Fruit fly (Drosophila melanogaster) whole organism, embryonic: ENCODE results near the gene Argk1.

Source experiments
- CG10565 ChIP-seq: fragments of 200-800 bp; sonication (Bioruptor generic); optimal IDR thresholded peaks from 3 replicates; lab custom pipeline; 2016; ENCODE audit warnings: missing biosample characterization, mild to moderate bottlenecking, missing genetic modification characterization
- CG12071 ChIP-seq: fragments of 200-800 bp; sonication (Bioruptor generic); optimal IDR thresholded peaks from 3 replicates; lab custom pipeline; 2018; ENCODE audit warnings: missing biosample characterization, mild to moderate bottlenecking, missing genetic modification characterization
- CG12155 ChIP-seq: fragments of 200-800 bp; sonication (Bioruptor generic); optimal IDR thresholded peaks from 3 replicates; lab custom pipeline; 2016; ENCODE audit warnings: missing biosample characterization, missing genetic modification characterization
- CG15073 ChIP-seq: fragments of 200-800 bp; sonication (Bioruptor generic); optimal IDR thresholded peaks from 2 replicates; lab custom pipeline; 2016; ENCODE audit warnings: missing biosample characterization, missing genetic modification characterization
- CG15479 ChIP-seq: fragments of 200-800 bp; sonication (Bioruptor generic); optimal IDR thresholded peaks from 3 replicates; lab custom pipeline; 2019; ENCODE audit warnings: missing biosample characterization, mild to moderate bottlenecking, missing genetic modification characterization, moderate library complexity
- CG16779 ChIP-seq: fragments of 200-800 bp; sonication (Bioruptor generic); IDR thresholded peaks from 2 replicates; pipeline ENCODE4 v1.3.6; 2022; ENCODE audit warnings: missing biosample characterization, missing genetic modification characterization
- CG2116 ChIP-seq: fragments of 200-800 bp; sonication (Bioruptor generic); optimal IDR thresholded peaks from 3 replicates; lab custom pipeline; 2018; ENCODE audit warnings: missing biosample characterization, mild to moderate bottlenecking, missing genetic modification characterization
- CG30020 ChIP-seq: fragments of 200-800 bp; optimal IDR thresholded peaks from 2 replicates; lab custom pipeline; 2019; ENCODE audit warnings: missing biosample characterization, mild to moderate bottlenecking, missing genetic modification characterization, moderate library complexity
- CG4730 ChIP-seq: fragments of 200-800 bp; sonication (Bioruptor generic); IDR thresholded peaks from 2 replicates; pipeline ENCODE4 v1.3.6; 2022; ENCODE audit warnings: missing biosample characterization, missing genetic modification characterization
- CG6272 ChIP-seq: fragments of 200-800 bp; sonication (Bioruptor generic); IDR thresholded peaks from 2 replicates; pipeline ENCODE4 v1.3.6; 2022; ENCODE audit warnings: missing biosample characterization, missing genetic modification characterization
- CG8281 ChIP-seq: fragments of 200-800 bp; sonication (Bioruptor generic); optimal IDR thresholded peaks from 2 replicates; lab custom pipeline; 2018; ENCODE audit warnings: missing biosample characterization, mild to moderate bottlenecking, missing genetic modification characterization, moderate library complexity
- CG9932 ChIP-seq: fragments of 200-800 bp; sonication (Bioruptor generic); IDR thresholded peaks from 2 replicates; pipeline ENCODE4 v1.3.6; 2022; ENCODE audit warnings: missing biosample characterization, missing genetic modification characterization
- CTCF ChIP-seq: fragments of 200-800 bp; sonication (Bioruptor generic); optimal IDR thresholded peaks from 2 replicates; lab custom pipeline; 2017; ENCODE audit warnings: missing biosample characterization, mild to moderate bottlenecking, missing genetic modification characterization, moderate library complexity
- D ChIP-seq, 2 experiments: fragments of 200-800 bp in 1 of 2; fragments of >200 bp in 1 of 2; sonication (Bioruptor generic) in 1 of 2; optimal IDR thresholded peaks; 2 replicates in 1 of 2; 3 replicates in 1 of 2; lab custom pipeline; 2017; ENCODE audit warnings: mild to moderate bottlenecking in 1 of 2, missing biosample characterization in 1 of 2, missing genetic modification characterization in 1 of 2, missing genetic modification reagents in 1 of 2
- Ets65A ChIP-seq: fragments of 200-800 bp; sonication (Bioruptor generic); peaks from one replicate; lab custom pipeline; 2016; ENCODE audit warnings: missing biosample characterization, missing genetic modification characterization
- Hmr ChIP-seq: fragments of 200-800 bp; sonication (Bioruptor generic); optimal IDR thresholded peaks from 3 replicates; lab custom pipeline; 2017; ENCODE audit warnings: mild to moderate bottlenecking, missing biosample characterization, missing genetic modification reagents, missing genetic modification characterization
- YL-1 ChIP-seq: fragments of 200-800 bp; sonication (Bioruptor generic); optimal IDR thresholded peaks from 3 replicates; lab custom pipeline; 2017; ENCODE audit warnings: missing biosample characterization, mild to moderate bottlenecking, missing genetic modification characterization
- abd-A ChIP-seq: fragments of 200-800 bp; sonication (Bioruptor generic); optimal IDR thresholded peaks from 3 replicates; lab custom pipeline; 2019; ENCODE audit warnings: missing biosample characterization, mild to moderate bottlenecking, missing genetic modification characterization, moderate library complexity
- ac ChIP-seq: fragments of 200-800 bp; sonication (Bioruptor generic); optimal IDR thresholded peaks from 3 replicates; lab custom pipeline; 2017; ENCODE audit warnings: missing biosample characterization, mild to moderate bottlenecking, missing genetic modification characterization
- bab2 ChIP-seq: fragments of 200-800 bp; sonication (Bioruptor generic); optimal IDR thresholded peaks from 2 replicates; lab custom pipeline; 2016; ENCODE audit warnings: missing biosample characterization, missing genetic modification characterization
- bcd ChIP-seq: fragments of 200-800 bp; sonication (Bioruptor generic); optimal IDR thresholded peaks from 2 replicates; lab custom pipeline; 2017; ENCODE audit warnings: missing biosample characterization, mild to moderate bottlenecking, missing genetic modification characterization
- cad ChIP-seq: fragments of >200 bp; optimal IDR thresholded peaks from 2 replicates; lab custom pipeline; 2017; ENCODE audit warnings: missing biosample characterization, missing genetic modification characterization
- fru ChIP-seq: fragments of >200 bp; optimal IDR thresholded peaks from 2 replicates; lab custom pipeline; 2017
- kni ChIP-seq: fragments of 200-800 bp; sonication (Bioruptor generic); optimal IDR thresholded peaks from 3 replicates; lab custom pipeline; 2017; ENCODE audit warnings: mild to moderate bottlenecking, missing biosample characterization, missing genetic modification reagents, missing genetic modification characterization
- lilli ChIP-seq: fragments of 200-800 bp; sonication (Bioruptor generic); optimal IDR thresholded peaks from 3 replicates; lab custom pipeline; 2016; ENCODE audit warnings: missing biosample characterization, missing genetic modification characterization
- lola ChIP-seq, 3 experiments: fragments of >200 bp in 2 of 3; fragments of 200-800 bp in 1 of 3; sonication (Bioruptor generic) in 1 of 3; optimal IDR thresholded peaks; 2 replicates each; lab custom pipeline; 2017 to 2019; ENCODE audit warnings: missing biosample characterization in 3 of 3, missing genetic modification characterization in 3 of 3, mild to moderate bottlenecking in 1 of 3, moderate library complexity in 1 of 3
- lov ChIP-seq, 2 experiments: fragments of 200-800 bp in 1 of 2; fragments of >200 bp in 1 of 2; sonication (Bioruptor generic) in 1 of 2; IDR thresholded peaks in 1 of 2; optimal IDR thresholded peaks in 1 of 2; 2 replicates in 1 of 2; 3 replicates in 1 of 2; pipeline versions ENCODE4 v1.3.6 to Lab custom; 2017 to 2022; ENCODE audit warnings: missing biosample characterization in 1 of 2, missing genetic modification characterization in 1 of 2
- psq ChIP-seq: fragments of 200-800 bp; sonication (Bioruptor generic); optimal IDR thresholded peaks from 2 replicates; lab custom pipeline; 2017; ENCODE audit warnings: missing biosample characterization, missing genetic modification characterization
- shn ChIP-seq: fragments of 200-800 bp; sonication (Bioruptor generic); optimal IDR thresholded peaks from 3 replicates; lab custom pipeline; 2016; ENCODE audit warnings: missing biosample characterization, missing genetic modification characterization
- sna ChIP-seq: fragments of 200-800 bp; sonication (Bioruptor generic); IDR thresholded peaks from 2 replicates; pipeline ENCODE4 v1.3.6; 2022; ENCODE audit warnings: missing biosample characterization, missing genetic modification characterization; ENCODE audit not compliant: partially characterized antibody
- tll ChIP-seq, 2 experiments: fragments of 200-800 bp in 1 of 2; fragments of >200 bp in 1 of 2; sonication (Bioruptor generic) in 1 of 2; optimal IDR thresholded peaks; 2 replicates each; lab custom pipeline; 2017 to 2019; ENCODE audit warnings: missing biosample characterization in 2 of 2, missing genetic modification characterization in 2 of 2, mild to moderate bottlenecking in 1 of 2, moderate library complexity in 1 of 2
- twi ChIP-seq: fragments of 200-800 bp; optimal IDR thresholded peaks from 2 replicates; lab custom pipeline; 2019; ENCODE audit warnings: missing biosample characterization, mild to moderate bottlenecking, missing genetic modification characterization, moderate library complexity
- vvl ChIP-seq: fragments of 200-800 bp; sonication (Bioruptor generic); IDR thresholded peaks from 2 replicates; pipeline ENCODE4 v1.3.6; 2022; ENCODE audit warnings: missing biosample characterization, missing genetic modification characterization
- yki ChIP-seq: fragments of >200 bp; optimal IDR thresholded peaks from 3 replicates; lab custom pipeline; 2018
- zen ChIP-seq: fragments of 200-800 bp; sonication (Bioruptor generic); optimal IDR thresholded peaks from 3 replicates; lab custom pipeline; 2018; ENCODE audit warnings: missing biosample characterization, mild to moderate bottlenecking, missing genetic modification characterization, moderate library complexity

The Argk1 gene

DNA sequence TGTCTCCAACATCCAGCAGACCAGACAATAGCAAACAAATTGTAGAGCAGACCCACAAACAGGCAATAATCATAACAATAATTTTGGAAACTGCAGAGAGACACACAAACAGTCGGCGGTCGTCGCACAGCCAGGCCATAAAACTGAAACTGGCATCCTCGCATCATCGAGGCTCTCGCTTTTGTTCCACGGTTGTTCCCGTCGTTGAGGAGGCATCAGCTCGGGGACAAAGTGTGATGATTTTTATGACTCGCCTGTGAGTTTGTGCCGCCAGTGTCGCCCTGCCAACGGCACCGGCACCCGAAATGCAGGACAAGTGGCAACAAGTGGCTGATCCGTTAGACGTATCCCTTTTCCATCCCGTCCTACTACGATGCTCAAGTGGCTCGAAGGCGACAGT lies 62.5 kb downstream of the Argk1 start:
- TF ChIP-seq psq (GFP tag; lab: Kevin White, UChicago) (no peak), twi (tag; lab: Kevin White, UChicago) (peak; percentile 3), fru (no peak), cad (GFP tag; lab: Kevin White, UChicago) (peak; percentile 94), abd-A (tag; lab: Kevin White, UChicago) (peak; percentile 4), CG4730 (no peak), CG9932 (GFP tag; lab: Robert Waterston, UW) (0 out of 2 replicates have a peak, but pooled peaks have one; percentile 19), CG2116 (GFP tag; lab: Kevin White, UChicago) (no peak), zen (tag; lab: Kevin White, UChicago) (peak; percentile 90), CG15073 (GFP tag; lab: Kevin White, UChicago) (peak; percentile 84), tll (GFP tag; optimal IDR thresholded peaks at IDR 0.05; lab: Kevin White, UChicago) (peak in 1 of 2 experiments; percentile 61), CG16779 (GFP tag; lab: Robert Waterston, UW) (0 out of 2 replicates have a peak, but pooled peaks have one; percentile 3), sna (GFP tag; lab: Robert Waterston, UW) (no peak), kni (GFP tag; lab: Kevin White, UChicago) (peak; percentile 21), CG6272 (GFP tag; lab: Robert Waterston, UW) (no peak), D (optimal IDR thresholded peaks at IDR 0.05; lab: Kevin White, UChicago) (peak; percentile 71), D (GFP tag; optimal IDR thresholded peaks at IDR 0.05; lab: Kevin White, UChicago) (no peak)

dm6 chr3L:9002527-9002926 lies 63.3 kb downstream of the Argk1 start:
- TF ChIP-seq CG8281 (tag; lab: Kevin White, UChicago) (no peak), lilli (GFP tag; lab: Kevin White, UChicago) (no peak), yki (lab: Kevin White, UChicago) (no peak), CG12155 (GFP tag; lab: Kevin White, UChicago) (no peak), Ets65A (GFP tag; lab: Kevin White, UChicago) (peak; percentile 61), zen (tag; lab: Kevin White, UChicago) (peak; percentile 98), Hmr (no peak), bab2 (no peak), bcd (GFP tag; lab: Kevin White, UChicago) (no peak), CG15479 (GFP tag; lab: Kevin White, UChicago) (peak; percentile 78), CG30020 (no peak), CTCF (GFP tag; lab: Kevin White, UChicago) (no peak), CG12071 (GFP tag; lab: Kevin White, UChicago) (no peak), ac (no peak), YL-1 (GFP tag; lab: Kevin White, UChicago) (no peak), shn (GFP tag; lab: Kevin White, UChicago) (no peak), CG10565 (no peak), vvl (GFP tag; lab: Robert Waterston, UW) (no peak), tll (GFP tag; optimal IDR thresholded peaks at IDR 0.05; lab: Kevin White, UChicago) (peak in 1 of 2 experiments; percentile 86), lola (GFP tag; optimal IDR thresholded peaks at IDR 0.05; lab: Kevin White, UChicago) (no peak), lov (optimal IDR thresholded peaks at IDR 0.05; lab: Kevin White, UChicago) (no peak), lov (GFP tag; IDR thresholded peaks at IDR 0.05; lab: Robert Waterston, UW) (peak; percentile 60; the same call in 1 of the 3 replicates)
